Fruit fly (Drosophila melanogaster): ENCODE results near the gene CIA30.

dm6 chr3R:29749304-29750066 lies 12.7 kb downstream of the CIA30 start:
- TF ChIP-seq pad (GFP tag; optimal IDR thresholded peaks at IDR 0.05) (no peak), kay (GFP tag; ENCODE audit: borderline replicate concordance) (no peak), cnc (optimal IDR thresholded peaks at IDR 0.05) (no peak), Hr96 (GFP tag; optimal IDR thresholded peaks at IDR 0.05) (no peak), Mnt (GFP tag; optimal IDR thresholded peaks at IDR 0.05) (no peak), CG14711 (tag; optimal IDR thresholded peaks at IDR 0.05) (no peak), toe (GFP tag; optimal IDR thresholded peaks at IDR 0.05) (no peak), Crg-1 (GFP tag; optimal IDR thresholded peaks at IDR 0.05) (no peak), CG33017 (tag; optimal IDR thresholded peaks at IDR 0.05) (no peak), CG1620 (GFP tag; optimal IDR thresholded peaks at IDR 0.05) (no peak), cic (GFP tag; optimal IDR thresholded peaks at IDR 0.05) (no peak)
